Fruit fly (Drosophila melanogaster) whole organism, wandering third instar larva: ENCODE results near the gene orb.

Experiments used
- Myc ChIP-seq: fragments of >200 bp; optimal IDR thresholded peaks from 2 replicates; lab custom pipeline; 2017
- Sp1 ChIP-seq: fragments of 200-800 bp; sonication (Bioruptor generic); optimal IDR thresholded peaks from 3 replicates; lab custom pipeline; 2019; ENCODE audit warnings: missing biosample characterization, mild to moderate bottlenecking, missing genetic modification characterization, moderate library complexity
- br ChIP-seq: fragments of 200-800 bp; sonication (Bioruptor generic); optimal IDR thresholded peaks from 2 replicates; lab custom pipeline; 2016; ENCODE audit warnings: missing biosample characterization, missing genetic modification characterization
- fru ChIP-seq: fragments of 200-800 bp; sonication (Bioruptor generic); optimal IDR thresholded peaks from 3 replicates; lab custom pipeline; 2016; ENCODE audit warnings: missing biosample characterization, mild to moderate bottlenecking, missing genetic modification characterization
- h ChIP-seq: fragments of 200-800 bp; sonication (Bioruptor generic); optimal IDR thresholded peaks from 3 replicates; lab custom pipeline; 2016; ENCODE audit warnings: missing biosample characterization, mild to moderate bottlenecking, missing genetic modification characterization
- lola ChIP-seq: fragments of >200 bp; optimal IDR thresholded peaks from 2 replicates; lab custom pipeline; 2017; ENCODE audit warnings: missing biosample characterization, missing genetic modification characterization
- sv ChIP-seq: fragments of 200-800 bp; sonication (Bioruptor generic); optimal IDR thresholded peaks from 3 replicates; lab custom pipeline; 2016; ENCODE audit warnings: missing biosample characterization, missing genetic modification characterization

dm6 chr3R:23296146-23296545 lies 15.5 kb upstream of the orb start:
- no peak for TF ChIP-seq sv (GFP tag; lab: Kevin White, UChicago)
- no peak for TF ChIP-seq Sp1
- TF ChIP-seq br (GFP tag; lab: Kevin White, UChicago): no peak
- no peak for TF ChIP-seq Myc (lab: Kevin White, UChicago)
- TF ChIP-seq lola (GFP tag; lab: Kevin White, UChicago): no peak
- TF ChIP-seq h: no peak
- TF ChIP-seq fru (GFP tag; lab: Kevin White, UChicago): no peak
